Worm (Caenorhabditis elegans) whole organism, L1 larva: ENCODE results near the gene F20G2.5.
A peak's percentile ranks its signal among the peaks of the same experiment; 100 is the strongest.

Source experiments
- C16A3.4 ChIP-seq: fragments of 150-350 bp; optimal IDR thresholded peaks from 2 replicates; lab custom pipeline; 2014; ENCODE audit warnings: missing biosample characterization, missing genetic modification characterization
- C34B4.2 ChIP-seq: sonication (generic microtip); optimal IDR thresholded peaks from 2 replicates; lab custom pipeline; 2017; ENCODE audit warnings: mild to moderate bottlenecking, missing genetic modification characterization, missing compliant biosample characterization
- F16B12.6 ChIP-seq: fragments of 150-350 bp; optimal IDR thresholded peaks from 2 replicates; lab custom pipeline; 2014; ENCODE audit warnings: missing biosample characterization, missing genetic modification characterization
- aha-1 ChIP-seq: fragments of 150-350 bp; optimal IDR thresholded peaks from 2 replicates; lab custom pipeline; 2014; ENCODE audit warnings: missing biosample characterization, missing genetic modification characterization
- blmp-1 ChIP-seq: fragments of 150-350 bp; optimal IDR thresholded peaks from 2 replicates; lab custom pipeline; 2014; ENCODE audit warnings: missing biosample characterization, missing genetic modification characterization
- ceh-8 ChIP-seq: fragments of 200-800 bp; sonication (Bioruptor generic); optimal IDR thresholded peaks from 2 replicates; lab custom pipeline; 2018; ENCODE audit warnings: mild to moderate bottlenecking, missing genetic modification characterization, moderate library complexity, missing compliant biosample characterization
- ceh-82 ChIP-seq, 3 experiments: fragments of 150-350 bp in 1 of 3; sonication (generic microtip) in 2 of 3; optimal IDR thresholded peaks; 2 replicates each; lab custom pipeline; 2014 to 2017; ENCODE audit warnings: missing biosample characterization in 3 of 3, missing genetic modification characterization in 3 of 3
- ceh-88 ChIP-seq: fragments of 200-800 bp; sonication (Bioruptor generic); IDR thresholded peaks from 2 replicates; pipeline ENCODE4 v1.3.6; 2022; ENCODE audit warnings: missing genetic modification characterization, missing compliant biosample characterization
- ces-1 ChIP-seq: fragments of 150-350 bp; optimal IDR thresholded peaks from 2 replicates; lab custom pipeline; 2014; ENCODE audit warnings: missing biosample characterization, missing genetic modification reagents, missing genetic modification characterization
- dsc-1 ChIP-seq: sonication (generic microtip); optimal IDR thresholded peaks from 2 replicates; lab custom pipeline; 2016; ENCODE audit warnings: mild to moderate bottlenecking, missing genetic modification characterization, missing compliant biosample characterization
- efl-1 ChIP-seq, 4 experiments: fragments of 150-350 bp; optimal IDR thresholded peaks in 3 of 4; peaks in 1 of 4; 1 replicate in 1 of 4; 2 replicates in 3 of 4; lab custom pipeline; 2014; ENCODE audit warnings: missing biosample characterization in 2 of 4, missing genetic modification characterization in 2 of 4, missing genetic modification reagents in 2 of 4
- egl-13 ChIP-seq: sonication (generic microtip); optimal IDR thresholded peaks from 2 replicates; lab custom pipeline; 2016; ENCODE audit warnings: missing genotype, missing genetic modification reagents, missing genetic modification characterization, missing compliant biosample characterization
- egl-27 ChIP-seq, 2 experiments: fragments of 150-350 bp in 1 of 2; sonication (generic microtip); optimal IDR thresholded peaks; 3 replicates each; lab custom pipeline; 2017 to 2018; ENCODE audit warnings: missing biosample characterization in 2 of 2, missing genetic modification characterization in 2 of 2, missing genetic modification reagents in 2 of 2
- elt-2 ChIP-seq: sonication (generic microtip); optimal IDR thresholded peaks from 2 replicates; lab custom pipeline; 2016; ENCODE audit warnings: missing genetic modification characterization, mild to moderate bottlenecking, inconsistent platforms, missing compliant biosample characterization, missing genetic modification reagents
- elt-3 ChIP-seq, 6 experiments: fragments of 150-350 bp in 1 of 6; sonication (generic microtip); optimal IDR thresholded peaks; 2 replicates each; lab custom pipeline; 2017 to 2018; ENCODE audit warnings: missing biosample characterization in 6 of 6, missing genetic modification characterization in 6 of 6, inconsistent platforms in 1 of 6
- ets-5 ChIP-seq: fragments of 200-800 bp; sonication (Bioruptor generic); IDR thresholded peaks from 2 replicates; pipeline ENCODE4 v1.3.6; 2022; ENCODE audit warnings: missing genetic modification characterization, missing compliant biosample characterization
- fkh-10 ChIP-seq: sonication (generic microtip); optimal IDR thresholded peaks from 2 replicates; lab custom pipeline; 2017; ENCODE audit warnings: missing biosample characterization, missing genetic modification reagents, missing genetic modification characterization
- fkh-8 ChIP-seq: sonication (generic microtip); optimal IDR thresholded peaks from 2 replicates; lab custom pipeline; 2016; ENCODE audit warnings: mild to moderate bottlenecking, missing genetic modification characterization, missing compliant biosample characterization
- fos-1 ChIP-seq: fragments of 150-350 bp; optimal IDR thresholded peaks from 2 replicates; lab custom pipeline; 2014; ENCODE audit warnings: missing biosample characterization, missing genetic modification characterization
- grh-1 ChIP-seq: fragments of 200-800 bp; sonication (Bioruptor generic); IDR thresholded peaks from 2 replicates; pipeline ENCODE4 v1.3.6; 2022; ENCODE audit warnings: missing genetic modification reagents, missing genetic modification characterization, missing compliant biosample characterization
- hlh-4 ChIP-seq: sonication (generic microtip); optimal IDR thresholded peaks from 2 replicates; lab custom pipeline; 2016; ENCODE audit warnings: mild to moderate bottlenecking, missing genetic modification characterization, missing compliant biosample characterization
- hpl-2 ChIP-seq: fragments of 150-350 bp; optimal IDR thresholded peaks from 2 replicates; lab custom pipeline; 2014; ENCODE audit warnings: missing biosample characterization, missing genetic modification reagents, missing genetic modification characterization
- isw-1 ChIP-seq: fragments of 200-800 bp; sonication (Bioruptor generic); IDR thresholded peaks from 2 replicates; pipeline ENCODE4 v1.3.6; 2022; ENCODE audit warnings: missing genetic modification characterization, missing compliant biosample characterization
- jun-1 ChIP-seq: fragments of 150-350 bp; optimal IDR thresholded peaks from 2 replicates; lab custom pipeline; 2014; ENCODE audit warnings: missing biosample characterization, missing genetic modification reagents, missing genetic modification characterization
- lin-13 ChIP-seq: fragments of 150-350 bp; optimal IDR thresholded peaks from 2 replicates; lab custom pipeline; 2014; ENCODE audit warnings: missing biosample characterization, missing genetic modification reagents, missing genetic modification characterization
- lin-15B ChIP-seq: fragments of 150-350 bp; sonication (generic microtip); optimal IDR thresholded peaks from 3 replicates; lab custom pipeline; 2014; ENCODE audit warnings: missing biosample characterization, missing genetic modification characterization
- lir-3 ChIP-seq: sonication (generic microtip); optimal IDR thresholded peaks from 2 replicates; lab custom pipeline; 2016; ENCODE audit warnings: mild to moderate bottlenecking, missing genetic modification characterization, moderate library complexity, missing compliant biosample characterization; ENCODE audit not compliant: poor library complexity
- lsy-2 ChIP-seq, 2 experiments: fragments of 150-350 bp; optimal IDR thresholded peaks; 2 replicates each; lab custom pipeline; 2014; ENCODE audit warnings: missing biosample characterization in 2 of 2, missing genetic modification characterization in 2 of 2
- mdl-1 ChIP-seq, 2 experiments: fragments of 150-350 bp; optimal IDR thresholded peaks; 2 replicates each; lab custom pipeline; 2014 to 2017; ENCODE audit warnings: missing biosample characterization in 2 of 2, missing genetic modification characterization in 2 of 2, inconsistent platforms in 1 of 2
- nhr-11 ChIP-seq: fragments of 150-350 bp; optimal IDR thresholded peaks from 2 replicates; lab custom pipeline; 2014; ENCODE audit warnings: missing biosample characterization, missing genetic modification characterization
- nhr-20 ChIP-seq: sonication (generic microtip); optimal IDR thresholded peaks from 2 replicates; lab custom pipeline; 2016; ENCODE audit warnings: mild to moderate bottlenecking, missing genetic modification characterization, missing compliant biosample characterization
- nhr-71 ChIP-seq: sonication (generic microtip); optimal IDR thresholded peaks from 2 replicates; lab custom pipeline; 2016; ENCODE audit warnings: mild to moderate bottlenecking, missing genetic modification characterization, moderate library complexity, missing compliant biosample characterization
- nhr-77 ChIP-seq: fragments of 150-350 bp; optimal IDR thresholded peaks from 2 replicates; lab custom pipeline; 2014; ENCODE audit warnings: missing biosample characterization, missing genetic modification characterization
- nhr-84 ChIP-seq: sonication (generic microtip); optimal IDR thresholded peaks from 2 replicates; lab custom pipeline; 2017; ENCODE audit warnings: missing biosample characterization, missing genetic modification characterization
- nhr-85 ChIP-seq: sonication (generic microtip); peaks from one replicate; lab custom pipeline; 2016; ENCODE audit warnings: missing genetic modification characterization, inconsistent platforms, missing compliant biosample characterization
- pax-3 ChIP-seq: fragments of 200-800 bp; sonication (Bioruptor generic); optimal IDR thresholded peaks from 2 replicates; lab custom pipeline; 2018; ENCODE audit warnings: mild to moderate bottlenecking, missing genetic modification characterization, moderate library complexity, missing compliant biosample characterization
- rnt-1 ChIP-seq: sonication (generic microtip); optimal IDR thresholded peaks from 2 replicates; lab custom pipeline; 2016; ENCODE audit warnings: mild to moderate bottlenecking, missing genetic modification characterization, moderate library complexity, missing compliant biosample characterization
- skn-1 ChIP-seq: fragments of 150-350 bp; optimal IDR thresholded peaks from 2 replicates; lab custom pipeline; 2014; ENCODE audit warnings: missing biosample characterization, missing genetic modification characterization
- snpc-4 ChIP-seq: fragments of 150-350 bp; optimal IDR thresholded peaks from 2 replicates; lab custom pipeline; 2014; ENCODE audit warnings: missing biosample characterization, missing genetic modification characterization
- snu-23 ChIP-seq: sonication (generic microtip); optimal IDR thresholded peaks from 2 replicates; lab custom pipeline; 2016; ENCODE audit warnings: missing genetic modification characterization, missing compliant biosample characterization
- sox-4 ChIP-seq: sonication (generic microtip); optimal IDR thresholded peaks from 2 replicates; lab custom pipeline; 2016; ENCODE audit warnings: missing genetic modification characterization, missing compliant biosample characterization
- sup-37 ChIP-seq: fragments of 200-800 bp; sonication (Bioruptor generic); optimal IDR thresholded peaks from 2 replicates; lab custom pipeline; 2018; ENCODE audit warnings: mild to moderate bottlenecking, missing genetic modification characterization, missing compliant biosample characterization
- swsn-7 ChIP-seq: sonication (generic microtip); optimal IDR thresholded peaks from 2 replicates; lab custom pipeline; 2016; ENCODE audit warnings: missing genetic modification characterization, missing compliant biosample characterization
- unc-130 ChIP-seq: fragments of 150-350 bp; optimal IDR thresholded peaks from 2 replicates; lab custom pipeline; 2017; ENCODE audit warnings: missing biosample characterization, missing genetic modification characterization, inconsistent platforms
- unc-62 ChIP-seq: fragments of 150-350 bp; optimal IDR thresholded peaks from 2 replicates; lab custom pipeline; 2014; ENCODE audit warnings: missing biosample characterization, missing genetic modification reagents, missing genetic modification characterization
- unc-98 ChIP-seq: fragments of 200-800 bp; sonication (Bioruptor generic); IDR thresholded peaks from 2 replicates; pipeline ENCODE4 v1.3.6; 2022; ENCODE audit warnings: missing genetic modification characterization, missing compliant biosample characterization
- vab-15 ChIP-seq: sonication (generic microtip); optimal IDR thresholded peaks from 2 replicates; lab custom pipeline; 2017; ENCODE audit warnings: missing genotype, mild to moderate bottlenecking, missing genetic modification characterization, missing compliant biosample characterization
- xbp-1 ChIP-seq: sonication (generic microtip); optimal IDR thresholded peaks from 2 replicates; lab custom pipeline; 2016; ENCODE audit warnings: missing genetic modification characterization, missing compliant biosample characterization
- zip-4 ChIP-seq: fragments of 200-800 bp; sonication (Bioruptor generic); optimal IDR thresholded peaks from 2 replicates; lab custom pipeline; 2018; ENCODE audit warnings: mild to moderate bottlenecking, missing genetic modification characterization, moderate library complexity, missing compliant biosample characterization

F20G2.5 gene

ce11 chrV:13787948-13788681, 16.8 kb downstream of the F20G2.5 start (continued):
- no peak for TF ChIP-seq swsn-7

- TF ChIP-seq mdl-1 (tag; optimal IDR thresholded peaks at IDR 0.05; lab: Kevin White, UChicago) (peak in 1 of 2 experiments; percentile 77), sox-4 (tag; lab: Kevin White, UChicago) (peak; percentile 60), lir-3 (tag; lab: Kevin White, UChicago) (peak; percentile 73), egl-27 (tag; optimal IDR thresholded peaks at IDR 0.05; lab: Kevin White, UChicago) (peak; percentile 21 to 68), fkh-10 (peak; percentile 21), isw-1 (GFP tag; lab: Robert Waterston, UW) (peak; percentile 70), ces-1 (no peak), lin-13 (GFP tag; lab: Kevin White, UChicago) (peak; percentile 74), nhr-85 (tag; lab: Kevin White, UChicago) (peak; percentile 75), dsc-1 (peak; percentile 77), unc-98 (GFP tag; lab: Robert Waterston, UW) (no peak), skn-1 (tag; lab: Kevin White, UChicago) (peak; percentile 63), fkh-8 (tag; lab: Kevin White, UChicago) (peak; percentile 85), snu-23 (GFP tag; lab: Kevin White, UChicago) (peak; percentile 93), hpl-2 (GFP tag; lab: Kevin White, UChicago) (peak; percentile 28), ceh-88 (GFP tag; lab: Robert Waterston, UW) (peak; percentile 66), jun-1 (tag; lab: Kevin White, UChicago) (peak; percentile 65), lin-15B (tag; lab: Kevin White, UChicago) (peak; percentile 88), zip-4 (GFP tag; lab: Kevin White, UChicago) (peak; percentile 16), hlh-4 (tag; lab: Kevin White, UChicago) (no peak), C34B4.2 (no peak), lsy-2 (tag; optimal IDR thresholded peaks at IDR 0.05; lab: Kevin White, UChicago) (peak; percentile 77 to 94), fos-1 (peak; percentile 76), ceh-8 (GFP tag; lab: Kevin White, UChicago) (no peak), xbp-1 (peak; percentile 70), pax-3 (tag; lab: Kevin White, UChicago) (peak; percentile 87), efl-1 (optimal IDR thresholded peaks at IDR 0.05; lab: Kevin White, UChicago) (peak; percentile 76 to 84), efl-1 (GFP tag; optimal IDR thresholded peaks at IDR 0.05 in 1 of 2; lab: Kevin White, UChicago) (peak; percentile 61 to 95), unc-130 (tag; lab: Kevin White, UChicago) (peak; percentile 89), nhr-84 (no peak), ets-5 (GFP tag; lab: Robert Waterston, UW) (no peak), nhr-71 (tag; lab: Kevin White, UChicago) (peak; percentile 95), F16B12.6 (tag; lab: Kevin White, UChicago) (peak; percentile 19), nhr-77 (tag; lab: Kevin White, UChicago) (peak; percentile 87), aha-1 (no peak), unc-62 (no peak), ceh-82 (tag; optimal IDR thresholded peaks at IDR 0.05; lab: Kevin White, UChicago) (peak; percentile 57 to 92 (median 83)), rnt-1 (tag; lab: Kevin White, UChicago) (peak; percentile 80), nhr-20 (tag; lab: Kevin White, UChicago) (peak; percentile 90), blmp-1 (tag; lab: Kevin White, UChicago) (peak; percentile 65), sup-37 (GFP tag; lab: Kevin White, UChicago) (no peak), C16A3.4 (tag; lab: Kevin White, UChicago) (peak; percentile 89), nhr-11 (tag; lab: Kevin White, UChicago) (peak; percentile 5), vab-15 (tag; lab: Kevin White, UChicago) (no peak), elt-3 (tag; optimal IDR thresholded peaks at IDR 0.05; lab: Kevin White, UChicago) (peak in 2 of 6 experiments; percentile 53 to 54), snpc-4 (tag; lab: Kevin White, UChicago) (peak; percentile 39), swsn-7 (peak; percentile 81), grh-1 (peak; percentile 55), elt-2 (tag; lab: Kevin White, UChicago) (peak; percentile 75), egl-13 (tag; lab: Kevin White, UChicago) (peak; percentile 77)
These were observed 18.1 kb downstream of the F20G2.5 start for ce11 chrV:13789362-13789761.
